Fruit fly (Drosophila melanogaster) whole organism, embryonic: Measurements from ENCODE around the gene amrt.
A peak's percentile ranks its signal among the peaks of the same experiment; 100 is the strongest.

Source experiments
- Ada2b ChIP-seq: fragments of 200-800 bp; sonication (Bioruptor generic); IDR thresholded peaks from 2 replicates; pipeline ENCODE4 v1.3.6; 2022; ENCODE audit warnings: missing biosample characterization, missing genetic modification characterization
- Adf1 ChIP-seq: fragments of 200-800 bp; sonication (Bioruptor generic); IDR thresholded peaks from 2 replicates; pipeline ENCODE4 v1.3.6; 2022; ENCODE audit warnings: missing biosample characterization, missing genetic modification characterization
- Blimp-1 ChIP-seq: fragments of 200-800 bp; sonication (Bioruptor generic); optimal IDR thresholded peaks from 3 replicates; lab custom pipeline; 2018; ENCODE audit warnings: missing biosample characterization, missing genetic modification characterization, mild to moderate bottlenecking, moderate library complexity, missing genetic modification reagents
- CG10543 ChIP-seq: fragments of 200-800 bp; sonication (Bioruptor generic); optimal IDR thresholded peaks from 3 replicates; lab custom pipeline; 2017; ENCODE audit warnings: missing biosample characterization, mild to moderate bottlenecking, missing genetic modification characterization, moderate library complexity
- CG10959 ChIP-seq: fragments of 200-800 bp; sonication (Bioruptor generic); IDR thresholded peaks from 2 replicates; pipeline ENCODE4 v1.3.6; 2022; ENCODE audit warnings: missing biosample characterization, missing genetic modification characterization
- CG11504 ChIP-seq: fragments of 200-800 bp; sonication (Bioruptor generic); optimal IDR thresholded peaks from 3 replicates; lab custom pipeline; 2019; ENCODE audit warnings: missing biosample characterization, mild to moderate bottlenecking, missing genetic modification characterization, moderate library complexity
- CG12155 ChIP-seq: fragments of 200-800 bp; sonication (Bioruptor generic); optimal IDR thresholded peaks from 3 replicates; lab custom pipeline; 2016; ENCODE audit warnings: missing biosample characterization, missing genetic modification characterization
- CG12391 ChIP-seq: fragments of 200-800 bp; sonication (Bioruptor generic); optimal IDR thresholded peaks from 3 replicates; lab custom pipeline; 2018; ENCODE audit warnings: missing biosample characterization, mild to moderate bottlenecking, missing genetic modification characterization, moderate library complexity
- CG13424 ChIP-seq: fragments of 200-800 bp; sonication (Bioruptor generic); optimal IDR thresholded peaks from 2 replicates; lab custom pipeline; 2019; ENCODE audit warnings: missing biosample characterization, mild to moderate bottlenecking, missing genetic modification characterization, moderate library complexity
- CG1602 ChIP-seq: fragments of 200-800 bp; sonication (Bioruptor generic); optimal IDR thresholded peaks from 3 replicates; lab custom pipeline; 2016; ENCODE audit warnings: missing biosample characterization, missing genetic modification characterization
- CG1603 ChIP-seq: fragments of 200-800 bp; sonication (Bioruptor generic); optimal IDR thresholded peaks from 2 replicates; lab custom pipeline; 2019; ENCODE audit warnings: missing biosample characterization, mild to moderate bottlenecking, missing genetic modification characterization, moderate library complexity
- CG17361 ChIP-seq: fragments of 200-800 bp; sonication (Bioruptor generic); IDR thresholded peaks from 3 replicates; pipeline ENCODE4 v1.3.6; 2022; ENCODE audit warnings: missing biosample characterization, missing genetic modification characterization
- CG17385 ChIP-seq: fragments of 200-800 bp; sonication (Bioruptor generic); optimal IDR thresholded peaks from 3 replicates; lab custom pipeline; 2018; ENCODE audit warnings: missing biosample characterization, mild to moderate bottlenecking, missing genetic modification characterization
- CG18476 ChIP-seq: fragments of 200-800 bp; sonication (Bioruptor generic); optimal IDR thresholded peaks from 2 replicates; lab custom pipeline; 2016; ENCODE audit warnings: missing biosample characterization, mild to moderate bottlenecking, missing genetic modification characterization
- CG31441 ChIP-seq: fragments of 200-800 bp; sonication (Bioruptor generic); IDR thresholded peaks from 2 replicates; pipeline ENCODE4 v1.3.6; 2022; ENCODE audit warnings: missing biosample characterization, missing genetic modification characterization
- CG3838 ChIP-seq: fragments of 200-800 bp; sonication (Bioruptor generic); optimal IDR thresholded peaks from 3 replicates; lab custom pipeline; 2016; ENCODE audit warnings: missing biosample characterization, missing genetic modification characterization
- CG4282 ChIP-seq: fragments of 200-800 bp; sonication (Bioruptor generic); optimal IDR thresholded peaks from 2 replicates; lab custom pipeline; 2016; ENCODE audit warnings: missing biosample characterization, missing genetic modification characterization
- CG4854 ChIP-seq: fragments of 200-800 bp; sonication (Bioruptor generic); optimal IDR thresholded peaks from 2 replicates; lab custom pipeline; 2016; ENCODE audit warnings: missing biosample characterization, missing genetic modification characterization, inconsistent platforms
- CG5180 ChIP-seq: fragments of 200-800 bp; sonication (Bioruptor generic); optimal IDR thresholded peaks from 3 replicates; lab custom pipeline; 2017; ENCODE audit warnings: missing biosample characterization, missing genetic modification characterization, mild to moderate bottlenecking, moderate library complexity, missing genetic modification reagents
- CG7786 ChIP-seq: fragments of 200-800 bp; sonication (Bioruptor generic); optimal IDR thresholded peaks from 2 replicates; lab custom pipeline; 2016; ENCODE audit warnings: missing biosample characterization, missing genetic modification characterization
- CG9437 ChIP-seq: fragments of 200-800 bp; sonication (Bioruptor generic); optimal IDR thresholded peaks from 2 replicates; lab custom pipeline; 2018; ENCODE audit warnings: missing biosample characterization, mild to moderate bottlenecking, missing genetic modification characterization
- CHES-1-like ChIP-seq: fragments of 200-800 bp; sonication (Bioruptor generic); optimal IDR thresholded peaks from 2 replicates; lab custom pipeline; 2016; ENCODE audit warnings: missing biosample characterization, missing genetic modification characterization
- CkIIα-i1 ChIP-seq: fragments of 200-800 bp; sonication (Bioruptor generic); IDR thresholded peaks from 2 replicates; pipeline ENCODE4 v1.3.6; 2022; ENCODE audit warnings: missing biosample characterization, missing genetic modification characterization
- Ets97D ChIP-seq: fragments of 200-800 bp; sonication (Bioruptor generic); optimal IDR thresholded peaks from 3 replicates; lab custom pipeline; 2016; ENCODE audit warnings: missing biosample characterization, missing genetic modification characterization
- Hmr ChIP-seq: fragments of 200-800 bp; sonication (Bioruptor generic); optimal IDR thresholded peaks from 3 replicates; lab custom pipeline; 2017; ENCODE audit warnings: mild to moderate bottlenecking, missing biosample characterization, missing genetic modification reagents, missing genetic modification characterization
- Lim3 ChIP-seq: fragments of 200-800 bp; sonication (Bioruptor generic); IDR thresholded peaks from 2 replicates; pipeline ENCODE4 v1.3.6; 2022; ENCODE audit warnings: missing biosample characterization, missing genetic modification characterization
- Mad ChIP-seq: fragments of 200-800 bp; sonication (Bioruptor generic); optimal IDR thresholded peaks from 2 replicates; lab custom pipeline; 2016; ENCODE audit warnings: missing biosample characterization, missing genetic modification characterization
- Myb ChIP-seq: fragments of 200-800 bp; sonication (Bioruptor generic); optimal IDR thresholded peaks from 2 replicates; lab custom pipeline; 2016; ENCODE audit warnings: missing biosample characterization, missing genetic modification characterization
- Oli ChIP-seq: fragments of 200-800 bp; sonication (Bioruptor generic); optimal IDR thresholded peaks from 2 replicates; lab custom pipeline; 2018; ENCODE audit warnings: missing biosample characterization, mild to moderate bottlenecking, missing genetic modification characterization, moderate library complexity
- Pdp1 ChIP-seq, 2 experiments: fragments of 200-800 bp; sonication (Bioruptor generic); optimal IDR thresholded peaks; 3 replicates each; lab custom pipeline; 2016; ENCODE audit warnings: missing biosample characterization in 2 of 2, missing genetic modification characterization in 2 of 2, mild to moderate bottlenecking in 1 of 2, moderate library complexity in 1 of 2
- Xrp1 ChIP-seq: fragments of 200-800 bp; sonication (Bioruptor generic); IDR thresholded peaks from 2 replicates; pipeline ENCODE4 v1.3.6; 2022; ENCODE audit warnings: missing biosample characterization, missing genetic modification characterization
- bab2 ChIP-seq: fragments of 200-800 bp; sonication (Bioruptor generic); optimal IDR thresholded peaks from 2 replicates; lab custom pipeline; 2016; ENCODE audit warnings: missing biosample characterization, missing genetic modification characterization
- chif ChIP-seq, 2 experiments: fragments of 200-800 bp; sonication (Bioruptor generic); optimal IDR thresholded peaks; 3 replicates each; lab custom pipeline; 2016; ENCODE audit warnings: missing biosample characterization in 2 of 2, missing genetic modification characterization in 2 of 2
- chinmo ChIP-seq: fragments of 200-800 bp; sonication (Bioruptor generic); IDR thresholded peaks from 4 replicates; pipeline ENCODE4 v1.3.6; 2022; ENCODE audit warnings: missing biosample characterization, missing genetic modification characterization; ENCODE audit not compliant: partially characterized antibody
- da ChIP-seq: fragments of 200-800 bp; sonication (Bioruptor generic); optimal IDR thresholded peaks from 2 replicates; lab custom pipeline; 2016; ENCODE audit warnings: missing biosample characterization, missing genetic modification characterization
- dm ChIP-seq: fragments of 200-800 bp; sonication (Bioruptor generic); optimal IDR thresholded peaks from 3 replicates; lab custom pipeline; 2016; ENCODE audit warnings: missing biosample characterization, missing genetic modification characterization
- eyg ChIP-seq: fragments of 200-800 bp; sonication (Bioruptor generic); optimal IDR thresholded peaks from 3 replicates; lab custom pipeline; 2016; ENCODE audit warnings: missing biosample characterization, missing genetic modification characterization
- fd96Cb ChIP-seq: fragments of 200-800 bp; sonication (Bioruptor generic); optimal IDR thresholded peaks from 2 replicates; lab custom pipeline; 2018; ENCODE audit warnings: missing biosample characterization, mild to moderate bottlenecking, missing genetic modification characterization, moderate library complexity
- h ChIP-seq: fragments of >200 bp; optimal IDR thresholded peaks from 2 replicates; lab custom pipeline; 2017
- hth ChIP-seq: fragments of >200 bp; optimal IDR thresholded peaks from 2 replicates; lab custom pipeline; 2017; ENCODE audit warnings: inconsistent platforms
- lbe ChIP-seq: fragments of 200-800 bp; sonication (Bioruptor generic); optimal IDR thresholded peaks from 2 replicates; lab custom pipeline; 2016; ENCODE audit warnings: missing biosample characterization, mild to moderate bottlenecking, missing genetic modification characterization
- mam ChIP-seq: fragments of 200-800 bp; sonication (Bioruptor generic); optimal IDR thresholded peaks from 3 replicates; lab custom pipeline; 2016; ENCODE audit warnings: missing biosample characterization, missing genetic modification characterization
- pho ChIP-seq: fragments of 200-800 bp; sonication (Bioruptor generic); optimal IDR thresholded peaks from 2 replicates; lab custom pipeline; 2016; ENCODE audit warnings: missing biosample characterization, missing genetic modification characterization
- rib ChIP-seq: fragments of 200-800 bp; sonication (Bioruptor generic); IDR thresholded peaks from 2 replicates; pipeline ENCODE4 v1.3.6; 2022; ENCODE audit warnings: missing biosample characterization, missing genetic modification characterization
- so ChIP-seq: fragments of 200-800 bp; sonication (Bioruptor generic); IDR thresholded peaks from 3 replicates; pipeline ENCODE4 v1.3.6; 2022; ENCODE audit warnings: missing biosample characterization, missing genetic modification characterization
- stwl ChIP-seq: fragments of 200-800 bp; sonication (Bioruptor generic); optimal IDR thresholded peaks from 3 replicates; lab custom pipeline; 2018; ENCODE audit warnings: missing biosample characterization, mild to moderate bottlenecking, missing genetic modification characterization, moderate library complexity
- sug ChIP-seq: fragments of 200-800 bp; optimal IDR thresholded peaks from 2 replicates; lab custom pipeline; 2019; ENCODE audit warnings: missing biosample characterization, mild to moderate bottlenecking, missing genetic modification characterization, moderate library complexity
- zen2 ChIP-seq: fragments of 200-800 bp; sonication (Bioruptor generic); IDR thresholded peaks from 3 replicates; pipeline ENCODE4 v1.3.6; 2022; ENCODE audit warnings: missing biosample characterization, missing genetic modification characterization; ENCODE audit not compliant: partially characterized antibody
- zfh1 ChIP-seq: fragments of 200-800 bp; sonication (Bioruptor generic); IDR thresholded peaks from 3 replicates; pipeline ENCODE4 v1.3.6; 2022; ENCODE audit warnings: missing biosample characterization, missing genetic modification characterization
- zfh2 ChIP-seq: fragments of 200-800 bp; sonication (Bioruptor generic); optimal IDR thresholded peaks from 2 replicates; lab custom pipeline; 2016; ENCODE audit warnings: missing biosample characterization, missing genetic modification characterization

amrt gene

DNA sequence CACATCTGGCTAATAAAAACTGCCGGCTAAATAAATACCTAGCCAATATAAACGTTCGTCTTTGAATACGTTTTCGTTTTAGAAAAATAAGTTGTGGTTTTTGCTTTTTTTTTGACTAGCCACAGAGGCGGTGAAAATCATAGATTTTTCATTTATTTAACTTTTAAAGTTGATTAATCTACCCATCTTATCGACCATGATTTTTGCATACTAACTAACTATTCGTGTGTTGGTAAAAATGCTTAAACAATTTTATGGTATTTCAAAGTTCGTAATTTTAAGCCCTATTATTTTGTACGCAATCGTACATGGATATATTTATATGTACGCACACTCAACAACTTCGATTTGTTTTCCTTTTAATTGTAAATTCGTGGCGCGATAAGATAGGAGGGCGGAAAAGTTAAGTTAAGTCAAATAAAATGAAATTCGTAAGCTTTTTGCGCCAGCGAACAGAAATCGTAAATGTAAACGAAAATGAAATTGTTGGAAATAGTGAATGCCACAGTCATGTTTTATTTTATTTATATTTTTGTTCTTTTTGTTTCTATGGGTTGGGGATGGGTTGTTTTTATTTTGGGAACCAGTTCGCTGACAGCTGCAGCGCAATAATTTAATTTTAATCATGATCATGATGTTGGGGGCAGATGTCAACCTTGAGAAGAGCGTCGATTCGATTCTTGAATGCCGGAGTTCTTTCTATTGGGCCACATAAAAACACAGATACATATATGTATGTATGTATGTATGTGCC is 35.3 kb downstream of the amrt start (continued):
- peak; percentile 58; the same call in 1 of the 2 replicates for TF ChIP-seq Ada2b (GFP tag; lab: Robert Waterston, UW)
- TF ChIP-seq Xrp1 (GFP tag; lab: Robert Waterston, UW): peak; percentile 60
- TF ChIP-seq eyg (GFP tag; lab: Kevin White, UChicago): no peak
- TF ChIP-seq bab2 (GFP tag; lab: Kevin White, UChicago): no peak
- TF ChIP-seq Ets97D: no peak
- no peak for TF ChIP-seq zen2 (GFP tag; lab: Robert Waterston, UW)
- TF ChIP-seq hth (lab: Kevin White, UChicago): no peak
- TF ChIP-seq zfh2 (GFP tag; lab: Kevin White, UChicago): peak; percentile 6
- peak; percentile 26 for TF ChIP-seq CG1602 (GFP tag; lab: Kevin White, UChicago)
- peak; percentile 34 for TF ChIP-seq Hmr (GFP tag; lab: Kevin White, UChicago)
- TF ChIP-seq stwl: no peak
- TF ChIP-seq CHES-1-like: no peak
- TF ChIP-seq Mad (GFP tag; lab: Kevin White, UChicago): no peak
- TF ChIP-seq fd96Cb: peak; percentile 37
- no peak for TF ChIP-seq Lim3 (GFP tag; lab: Robert Waterston, UW)
- no peak for TF ChIP-seq Myb (GFP tag; lab: Kevin White, UChicago)
- TF ChIP-seq pho (GFP tag; lab: Kevin White, UChicago): peak; percentile 16
- no peak for TF ChIP-seq CG3838
- no peak for TF ChIP-seq CG12155
- no peak for TF ChIP-seq CG4282 (GFP tag; lab: Kevin White, UChicago)
- TF ChIP-seq CG9437 (GFP tag; lab: Kevin White, UChicago): no peak
- TF ChIP-seq chif (GFP tag; optimal IDR thresholded peaks at IDR 0.05; lab: Kevin White, UChicago): peak; percentile 11 to 16
- peak; percentile 42 for TF ChIP-seq Blimp-1 (GFP tag; lab: Kevin White, UChicago)
- TF ChIP-seq CkIIα-i1: no peak
- TF ChIP-seq CG31441: no peak
- TF ChIP-seq sug (tag; lab: Kevin White, UChicago): no peak
- peak; percentile 66; the same call in 1 of the 4 replicates for TF ChIP-seq chinmo (GFP tag; lab: Robert Waterston, UW)
- peak; percentile 39; the same call in 1 of the 3 replicates for TF ChIP-seq CG17361 (GFP tag; lab: Robert Waterston, UW)
- peak in 1 of 2 experiments; percentile 4 for TF ChIP-seq Pdp1 (GFP tag; optimal IDR thresholded peaks at IDR 0.05; lab: Kevin White, UChicago)
- TF ChIP-seq mam: peak; percentile 7
- TF ChIP-seq CG4854 (GFP tag; lab: Kevin White, UChicago): no peak
- peak; percentile 59 for TF ChIP-seq CG11504 (tag; lab: Kevin White, UChicago)
- TF ChIP-seq CG5180 (GFP tag; lab: Kevin White, UChicago): no peak
- TF ChIP-seq CG10543 (GFP tag; lab: Kevin White, UChicago): no peak
- TF ChIP-seq so (GFP tag; lab: Robert Waterston, UW): peak; percentile 78
- no peak for TF ChIP-seq Adf1 (GFP tag; lab: Robert Waterston, UW)
- TF ChIP-seq CG1603 (tag; lab: Kevin White, UChicago): peak; percentile 5
- TF ChIP-seq h (lab: Kevin White, UChicago): no peak
- TF ChIP-seq da: no peak
- no peak for TF ChIP-seq dm (GFP tag; lab: Kevin White, UChicago)
- peak; percentile 48 for TF ChIP-seq Oli
- TF ChIP-seq CG13424 (tag; lab: Kevin White, UChicago): peak; percentile 41
- TF ChIP-seq lbe: no peak
- TF ChIP-seq CG7786 (GFP tag; lab: Kevin White, UChicago): no peak
- peak; percentile 43; the same call in 1 of the 2 replicates for TF ChIP-seq rib (GFP tag; lab: Robert Waterston, UW)
- peak; percentile 30 for TF ChIP-seq CG12391 (tag; lab: Kevin White, UChicago)
- peak; percentile 42 for TF ChIP-seq CG17385 (GFP tag; lab: Kevin White, UChicago)
- no peak for TF ChIP-seq zfh1 (GFP tag; lab: Robert Waterston, UW)
- TF ChIP-seq CG18476 (GFP tag; lab: Kevin White, UChicago): peak; percentile 27
- TF ChIP-seq CG10959 (GFP tag; lab: Robert Waterston, UW): no peak
